Worm (Caenorhabditis elegans) whole organism, late embryonic: ENCODE data around the gene mbk-2.

Experiments used
- elt-2 ChIP-seq: sonication (generic microtip); optimal IDR thresholded peaks from 2 replicates; lab custom pipeline; 2016; ENCODE audit warnings: missing genetic modification reagents, missing genetic modification characterization, missing compliant biosample characterization
- sox-4 ChIP-seq: sonication (generic microtip); optimal IDR thresholded peaks from 2 replicates; lab custom pipeline; 2017; ENCODE audit warnings: mild to moderate bottlenecking, missing genetic modification characterization, inconsistent platforms, missing compliant biosample characterization

DNA sequence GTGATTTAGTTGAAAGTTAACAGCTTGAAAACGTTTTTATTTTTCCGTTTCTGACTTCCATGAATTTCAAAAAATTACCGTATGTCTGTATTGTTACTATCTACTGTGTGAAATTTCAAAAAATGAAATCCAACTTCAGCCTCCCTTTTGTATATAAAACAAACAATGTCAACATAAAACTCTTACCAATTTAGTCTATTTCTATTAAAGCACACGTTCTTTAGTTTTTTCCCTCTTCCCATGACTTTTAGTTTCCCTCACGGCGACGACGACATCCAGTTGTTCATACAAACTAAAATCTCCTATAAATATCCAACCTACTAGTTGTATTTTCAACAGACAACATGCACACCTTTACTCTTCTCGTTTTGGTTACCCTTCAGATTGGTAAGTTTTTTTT is 50.3 kb downstream of the mbk-2 start, which contains the start of gene scl-3:
- no peak for TF ChIP-seq elt-2
- TF ChIP-seq sox-4 (tag; lab: Kevin White, UChicago), result no peak
